Fruit fly (Drosophila melanogaster): ENCODE measurements around the gene Upf1.

DNA sequence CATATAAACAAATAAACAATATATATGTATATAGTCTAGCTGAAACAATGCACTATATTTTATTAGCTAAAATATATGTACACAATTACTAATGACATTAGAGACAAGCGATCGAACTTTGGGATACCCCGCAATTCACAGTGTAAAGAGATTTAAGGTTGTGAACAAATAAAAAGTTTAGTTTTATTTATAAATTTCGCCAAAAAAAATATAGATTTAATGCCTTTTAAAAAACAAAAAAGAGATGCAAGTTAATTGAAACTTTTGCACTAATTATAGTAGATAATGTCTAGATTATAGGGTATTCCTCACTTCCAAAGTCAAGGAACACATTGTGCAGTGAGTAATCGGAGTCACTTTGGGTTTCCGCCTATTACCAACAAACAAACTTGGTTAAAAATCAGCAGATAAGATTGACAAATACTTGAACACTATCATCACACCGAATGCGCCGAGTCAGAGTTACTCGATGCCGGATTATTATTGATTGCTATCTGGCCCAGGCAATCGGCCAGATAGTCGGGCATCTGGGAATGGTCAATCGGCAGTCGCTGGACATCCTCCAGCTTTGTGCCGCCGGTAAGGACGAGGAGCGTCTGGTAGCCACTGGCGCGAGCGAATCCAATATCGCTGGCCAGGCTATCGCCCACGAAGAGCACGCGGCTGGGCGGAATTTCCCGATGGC lies 29.9 kb downstream of the Upf1 start:
- TF ChIP-seq psq (optimal IDR thresholded peaks at IDR 0.05) (no peak), Dll (optimal IDR thresholded peaks at IDR 0.05) (no peak), CG8478 (optimal IDR thresholded peaks at IDR 0.05) (no peak), EcR (GFP tag; optimal IDR thresholded peaks at IDR 0.05) (no peak)

Data from whole organism.